Fruit fly (Drosophila melanogaster) whole organism, embryonic: Measurements from ENCODE around the gene Lsp1alpha.

ENCODE experiments used
- CG10209 ChIP-seq: fragments of 200-800 bp; sonication (Bioruptor generic); optimal IDR thresholded peaks from 3 replicates; lab custom pipeline; 2017; ENCODE audit warnings: missing biosample characterization, mild to moderate bottlenecking, missing genetic modification characterization, missing genetic modification reagents
- CG16815 ChIP-seq: fragments of 200-800 bp; sonication (Bioruptor generic); optimal IDR thresholded peaks from 3 replicates; lab custom pipeline; 2017; ENCODE audit warnings: missing biosample characterization, mild to moderate bottlenecking, missing genetic modification characterization
- CG9727 ChIP-seq: fragments of 200-800 bp; sonication (Bioruptor generic); optimal IDR thresholded peaks from 3 replicates; lab custom pipeline; 2017; ENCODE audit warnings: missing biosample characterization, mild to moderate bottlenecking, missing genetic modification characterization
- corto ChIP-seq: fragments of 200-800 bp; sonication (Bioruptor generic); optimal IDR thresholded peaks from 2 replicates; lab custom pipeline; 2016; ENCODE audit warnings: missing biosample characterization, mild to moderate bottlenecking, missing genetic modification characterization, moderate library complexity
- crp ChIP-seq, 2 experiments: fragments of 200-800 bp; sonication (Bioruptor generic); optimal IDR thresholded peaks; 2 replicates in 1 of 2; 3 replicates in 1 of 2; lab custom pipeline; 2017; ENCODE audit warnings: missing biosample characterization in 2 of 2, missing genetic modification characterization in 2 of 2, mild to moderate bottlenecking in 1 of 2, moderate library complexity in 1 of 2
- dimm ChIP-seq: fragments of 200-800 bp; sonication (Bioruptor generic); IDR thresholded peaks from 2 replicates; pipeline ENCODE4 v1.3.6; 2022; ENCODE audit warnings: missing biosample characterization, missing genetic modification characterization
- h ChIP-seq: fragments of >200 bp; optimal IDR thresholded peaks from 2 replicates; lab custom pipeline; 2017

dm6 chrX:12496930-12497329, 6.8 kb downstream of the Lsp1alpha start, which contains the start of gene mdu:
- TF ChIP-seq crp (GFP tag; optimal IDR thresholded peaks at IDR 0.05; lab: Kevin White, UChicago) = no peak
- TF ChIP-seq CG9727 (GFP tag; lab: Kevin White, UChicago) = no peak
- TF ChIP-seq CG16815 = peak; percentile 3
- TF ChIP-seq corto (GFP tag; lab: Kevin White, UChicago) = no peak
- no peak for TF ChIP-seq h (lab: Kevin White, UChicago)
- peak; percentile 1 for TF ChIP-seq CG10209 (GFP tag; lab: Kevin White, UChicago)
- TF ChIP-seq dimm (GFP tag; lab: Robert Waterston, UW) = no peak
